Fruit fly (Drosophila melanogaster): ENCODE results near the gene Sos.

Gene Sos

dm6 chr2L:13811323-13811722 lies 2.3 kb upstream of the Sos start, which contains the start of the genes Adat1 and CG16865 (continued):
- no peak for TF ChIP-seq CG30431 (GFP tag; optimal IDR thresholded peaks at IDR 0.05)
- no peak for TF ChIP-seq Atf6 (GFP tag; IDR thresholded peaks at IDR 0.05)
- TF ChIP-seq Hand (GFP tag; optimal IDR thresholded peaks at IDR 0.05), result no peak
- 0 out of 3 replicates have a peak, but pooled peaks have one; percentile 10 for TF ChIP-seq vnd (GFP tag; IDR thresholded peaks at IDR 0.05; ENCODE audit: partially characterized antibody)
- peak; percentile 87 for TF ChIP-seq stwl (tag; optimal IDR thresholded peaks at IDR 0.05)
- TF ChIP-seq CG13287 (GFP tag; IDR thresholded peaks at IDR 0.05; ENCODE audit: partially characterized antibody), result peak; percentile 72
- TF ChIP-seq CG31365 (tag; optimal IDR thresholded peaks at IDR 0.05), result no peak
- TF ChIP-seq ewg (GFP tag; optimal IDR thresholded peaks at IDR 0.05), result no peak
- TF ChIP-seq CG1603 (tag; optimal IDR thresholded peaks at IDR 0.05), result no peak
- TF ChIP-seq lilli (GFP tag; optimal IDR thresholded peaks at IDR 0.05), result no peak
- no peak for TF ChIP-seq CG3281 (GFP tag; optimal IDR thresholded peaks at IDR 0.05)
- peak in 1 of 2 experiments; percentile 74 for TF ChIP-seq Pdp1 (GFP tag; optimal IDR thresholded peaks at IDR 0.05)
- TF ChIP-seq CG12104 (GFP tag; optimal IDR thresholded peaks at IDR 0.05), result no peak
- peak; percentile 76 for TF ChIP-seq CG9797 (GFP tag; optimal IDR thresholded peaks at IDR 0.05)
- no peak for TF ChIP-seq chif (GFP tag; optimal IDR thresholded peaks at IDR 0.05)
- no peak for TF ChIP-seq CG9215 (GFP tag; IDR thresholded peaks at IDR 0.05)
- no peak for TF ChIP-seq bigmax (GFP tag; optimal IDR thresholded peaks at IDR 0.05)
- no peak for TF ChIP-seq ci (GFP tag; IDR thresholded peaks at IDR 0.05)
- no peak for TF ChIP-seq emc (GFP tag; optimal IDR thresholded peaks at IDR 0.05)
- no peak for TF ChIP-seq Spps (tag; optimal IDR thresholded peaks at IDR 0.05)
- TF ChIP-seq gcm (GFP tag; optimal IDR thresholded peaks at IDR 0.05), result no peak
- no peak for TF ChIP-seq vfl (GFP tag; optimal IDR thresholded peaks at IDR 0.05)
- no peak for TF ChIP-seq ac (GFP tag; optimal IDR thresholded peaks at IDR 0.05)
- peak; percentile 14 for TF ChIP-seq CG33213 (GFP tag; optimal IDR thresholded peaks at IDR 0.05)
- no peak for TF ChIP-seq CG4854 (GFP tag; optimal IDR thresholded peaks at IDR 0.05)
- TF ChIP-seq Ets97D (GFP tag; optimal IDR thresholded peaks at IDR 0.05), result no peak
- TF ChIP-seq Trl (optimal IDR thresholded peaks at IDR 0.05), result no peak
- no peak for TF ChIP-seq Trl (GFP tag; optimal IDR thresholded peaks at IDR 0.05)
- no peak for TF ChIP-seq Hey (tag; optimal IDR thresholded peaks at IDR 0.05)
- no peak for TF ChIP-seq CG2120 (GFP tag; optimal IDR thresholded peaks at IDR 0.05)
- TF ChIP-seq knrl (GFP tag; IDR thresholded peaks at IDR 0.05; ENCODE audit: partially characterized antibody), result 0 out of 3 replicates have a peak, but pooled peaks have one; percentile 15
- TF ChIP-seq Tbp (GFP tag; optimal IDR thresholded peaks at IDR 0.05), result no peak

- TF ChIP-seq jigr1 (GFP tag; IDR thresholded peaks at IDR 0.05) (no peak), pfk (GFP tag; optimal IDR thresholded peaks at IDR 0.05) (peak; percentile 59), cad (GFP tag; optimal IDR thresholded peaks at IDR 0.05) (no peak)
These were observed 460 bp upstream of the Sos start, which contains the start of gene CG16888 for dm6 chr2L:13813156-13813555. TSS of gene CG16888 (minus strand) at chr2L:13813256.

DNA sequence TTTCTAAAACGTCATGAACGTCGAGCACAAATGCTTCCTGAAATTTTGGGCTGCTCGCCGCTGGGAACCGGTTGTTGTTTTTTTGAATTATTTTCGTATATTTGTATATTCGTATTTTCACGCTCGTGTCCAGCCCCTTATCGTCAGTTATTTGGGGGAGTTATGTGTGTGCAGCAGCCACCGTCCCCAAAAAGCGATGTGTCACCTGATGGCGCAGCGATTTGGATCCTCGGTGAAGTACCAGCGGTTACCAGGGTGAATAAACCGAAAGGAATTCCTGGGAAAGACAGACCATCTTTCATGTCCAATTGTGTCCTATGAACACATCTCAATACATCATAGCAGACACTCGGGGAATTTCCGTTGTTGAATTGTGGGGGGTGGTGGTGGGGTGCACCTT lies 6.6 kb downstream of the Sos start:
- TF ChIP-seq crol (GFP tag; IDR thresholded peaks at IDR 0.05), result 0 out of 2 replicates have a peak, but pooled peaks have one; percentile 20
- no peak for TF ChIP-seq CoRest (tag; optimal IDR thresholded peaks at IDR 0.05)

dm6 chr2L:13820948-13821347 lies 7.3 kb downstream of the Sos start, which contains the start of gene b:
TSS of gene b (plus strand) at chr2L:13821248.
- TF ChIP-seq Med (GFP tag) (no peak), CG13624 (GFP tag; optimal IDR thresholded peaks at IDR 0.05) (no peak), CG6683 (GFP tag; optimal IDR thresholded peaks at IDR 0.05) (no peak), CG14014 (GFP tag; IDR thresholded peaks at IDR 0.05) (no peak), nau (GFP tag; optimal IDR thresholded peaks at IDR 0.05) (no peak), MTF-1 (GFP tag; optimal IDR thresholded peaks at IDR 0.05; ENCODE audit: borderline replicate concordance) (no peak), klu (GFP tag; IDR thresholded peaks at IDR 0.05) (no peak), Deaf1 (tag; optimal IDR thresholded peaks at IDR 0.05) (no peak), Ssrp (tag; optimal IDR thresholded peaks at IDR 0.05) (no peak), CG9215 (GFP tag; IDR thresholded peaks at IDR 0.05) (no peak), corto (GFP tag; optimal IDR thresholded peaks at IDR 0.05) (no peak), Dref (GFP tag; IDR thresholded peaks at IDR 0.05) (no peak), nerfin-1 (tag; optimal IDR thresholded peaks at IDR 0.05) (no peak)
